Fruit fly (Drosophila melanogaster): ENCODE measurements around the gene Sgsh.

DNA sequence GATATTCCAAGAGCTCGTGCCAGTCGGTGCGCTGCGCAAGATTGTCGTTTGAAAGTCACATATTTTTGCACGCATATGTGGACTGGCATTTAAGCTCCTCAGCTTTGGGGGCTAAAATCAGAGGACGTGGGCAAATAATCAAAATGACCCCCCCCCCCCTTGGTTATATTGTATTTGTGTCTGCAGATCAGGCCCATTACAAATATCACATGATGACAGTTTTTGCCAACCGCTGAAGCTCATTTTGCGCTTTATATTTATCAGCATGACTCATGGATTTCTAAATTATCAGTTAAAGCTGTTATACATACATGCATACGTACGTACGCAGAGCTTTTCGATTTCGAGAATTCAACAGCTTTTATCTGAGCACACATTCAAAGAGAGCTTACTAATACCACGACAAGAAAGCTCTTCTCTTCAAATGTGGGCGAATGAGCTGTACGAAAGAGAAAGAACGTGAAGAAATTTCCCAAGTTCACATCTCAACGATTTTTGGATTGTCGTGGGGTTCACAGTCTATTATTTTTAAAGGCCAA lies 4.1 kb upstream of the Sgsh start:
- TF ChIP-seq Dll (optimal IDR thresholded peaks at IDR 0.05) (no peak), usp (GFP tag; optimal IDR thresholded peaks at IDR 0.05) (no peak), pan (optimal IDR thresholded peaks at IDR 0.05) (no peak), CG8478 (optimal IDR thresholded peaks at IDR 0.05) (no peak), psq (optimal IDR thresholded peaks at IDR 0.05) (no peak), EcR (GFP tag; optimal IDR thresholded peaks at IDR 0.05) (no peak)
